Fruit fly (Drosophila melanogaster) whole organism, embryonic: ENCODE measurements around the gene CG13409.

ENCODE experiments used
- Adf1 ChIP-seq: fragments of 200-800 bp; sonication (Bioruptor generic); IDR thresholded peaks from 2 replicates; pipeline ENCODE4 v1.3.6; 2022; ENCODE audit warnings: missing biosample characterization, missing genetic modification characterization
- Atf-2 ChIP-seq: fragments of 200-800 bp; sonication (Bioruptor generic); optimal IDR thresholded peaks from 2 replicates; lab custom pipeline; 2016; ENCODE audit warnings: missing biosample characterization, missing genetic modification characterization
- Bgb ChIP-seq: fragments of 200-800 bp; sonication (Bioruptor generic); IDR thresholded peaks from 2 replicates; pipeline ENCODE4 v1.3.6; 2022; ENCODE audit warnings: missing biosample characterization, missing genetic modification characterization; ENCODE audit not compliant: partially characterized antibody
- Blimp-1 ChIP-seq: fragments of 200-800 bp; sonication (Bioruptor generic); optimal IDR thresholded peaks from 3 replicates; lab custom pipeline; 2018; ENCODE audit warnings: missing biosample characterization, missing genetic modification characterization, mild to moderate bottlenecking, moderate library complexity, missing genetic modification reagents
- CG10565 ChIP-seq: fragments of 200-800 bp; sonication (Bioruptor generic); optimal IDR thresholded peaks from 3 replicates; lab custom pipeline; 2016; ENCODE audit warnings: missing biosample characterization, mild to moderate bottlenecking, missing genetic modification characterization
- CG11456 ChIP-seq: fragments of 200-800 bp; sonication (Bioruptor generic); IDR thresholded peaks from 3 replicates; pipeline ENCODE4 v1.3.6; 2022; ENCODE audit warnings: missing biosample characterization, missing genetic modification characterization
- CG11560 ChIP-seq: fragments of 200-800 bp; sonication (Bioruptor generic); IDR thresholded peaks from 3 replicates; pipeline ENCODE4 v1.3.6; 2022; ENCODE audit warnings: missing biosample characterization, missing genetic modification characterization
- CG13123 ChIP-seq: fragments of 200-800 bp; sonication (Bioruptor generic); optimal IDR thresholded peaks from 2 replicates; lab custom pipeline; 2016; ENCODE audit warnings: missing biosample characterization, missing genetic modification characterization
- CG14014 ChIP-seq: fragments of 200-800 bp; sonication (Bioruptor generic); IDR thresholded peaks from 2 replicates; pipeline ENCODE4 v1.3.6; 2022; ENCODE audit warnings: missing biosample characterization, missing genetic modification characterization
- CG14441 ChIP-seq: fragments of 200-800 bp; sonication (Bioruptor generic); IDR thresholded peaks from 2 replicates; pipeline ENCODE4 v1.3.6; 2022; ENCODE audit warnings: missing biosample characterization, missing genetic modification characterization
- CG15479 ChIP-seq: fragments of 200-800 bp; sonication (Bioruptor generic); optimal IDR thresholded peaks from 3 replicates; lab custom pipeline; 2019; ENCODE audit warnings: missing biosample characterization, mild to moderate bottlenecking, missing genetic modification characterization, moderate library complexity
- CG17829 ChIP-seq: fragments of 200-800 bp; optimal IDR thresholded peaks from 2 replicates; lab custom pipeline; 2019; ENCODE audit warnings: missing biosample characterization, mild to moderate bottlenecking, missing genetic modification characterization, moderate library complexity
- CG2202 ChIP-seq: fragments of 200-800 bp; sonication (Bioruptor generic); optimal IDR thresholded peaks from 2 replicates; lab custom pipeline; 2018; ENCODE audit warnings: missing biosample characterization, mild to moderate bottlenecking, missing genetic modification characterization
- CG34224 ChIP-seq: fragments of 200-800 bp; sonication (Bioruptor generic); IDR thresholded peaks from 3 replicates; pipeline ENCODE4 v1.3.6; 2022; ENCODE audit warnings: missing biosample characterization, missing genetic modification characterization; ENCODE audit not compliant: partially characterized antibody
- CG6765 ChIP-seq: fragments of 200-800 bp; sonication (Bioruptor generic); optimal IDR thresholded peaks from 3 replicates; lab custom pipeline; 2017; ENCODE audit warnings: missing biosample characterization, mild to moderate bottlenecking, missing genetic modification characterization
- CG7372 ChIP-seq: fragments of 200-800 bp; sonication (Bioruptor generic); IDR thresholded peaks from 2 replicates; pipeline ENCODE4 v1.3.6; 2022; ENCODE audit warnings: missing biosample characterization, missing genetic modification characterization
- CG8281 ChIP-seq: fragments of 200-800 bp; sonication (Bioruptor generic); optimal IDR thresholded peaks from 2 replicates; lab custom pipeline; 2018; ENCODE audit warnings: missing biosample characterization, mild to moderate bottlenecking, missing genetic modification characterization, moderate library complexity
- Dp ChIP-seq: fragments of 200-800 bp; sonication (Bioruptor generic); optimal IDR thresholded peaks from 2 replicates; lab custom pipeline; 2018; ENCODE audit warnings: missing biosample characterization, mild to moderate bottlenecking, missing genetic modification characterization, moderate library complexity
- Dref ChIP-seq: fragments of 200-800 bp; sonication (Bioruptor generic); IDR thresholded peaks from 2 replicates; pipeline ENCODE4 v1.3.6; 2022; ENCODE audit warnings: missing biosample characterization, missing genetic modification characterization
- E2f2 ChIP-seq: fragments of 200-800 bp; sonication (Bioruptor generic); IDR thresholded peaks from 2 replicates; pipeline ENCODE4 v1.3.6; 2022; ENCODE audit warnings: missing biosample characterization, missing genetic modification characterization
- Eip74EF ChIP-seq, 2 experiments: fragments of 200-800 bp in 1 of 2; fragments of >200 bp in 1 of 2; sonication (Bioruptor generic) in 1 of 2; optimal IDR thresholded peaks; 2 replicates each; lab custom pipeline; 2017 to 2019; ENCODE audit warnings: missing biosample characterization in 2 of 2, missing genetic modification characterization in 2 of 2, mild to moderate bottlenecking in 1 of 2, moderate library complexity in 1 of 2
- HLH3B ChIP-seq: fragments of 200-800 bp; sonication (Bioruptor generic); IDR thresholded peaks from 2 replicates; pipeline ENCODE4 v1.3.6; 2022; ENCODE audit warnings: missing biosample characterization, missing genetic modification characterization
- MTF-1 ChIP-seq: fragments of 200-800 bp; sonication (Bioruptor generic); optimal IDR thresholded peaks from 2 replicates; lab custom pipeline; 2018; ENCODE audit warnings: missing biosample characterization, mild to moderate bottlenecking, missing genetic modification characterization, borderline replicate concordance
- Max ChIP-seq: fragments of 200-800 bp; sonication (Bioruptor generic); optimal IDR thresholded peaks from 2 replicates; lab custom pipeline; 2016; ENCODE audit warnings: missing biosample characterization, mild to moderate bottlenecking, missing genetic modification characterization
- NfI ChIP-seq: fragments of 200-800 bp; sonication (Bioruptor generic); optimal IDR thresholded peaks from 3 replicates; lab custom pipeline; 2018; ENCODE audit warnings: missing biosample characterization, mild to moderate bottlenecking, missing genetic modification characterization, moderate library complexity
- Sox100B ChIP-seq: fragments of 200-800 bp; sonication (Bioruptor generic); optimal IDR thresholded peaks from 3 replicates; lab custom pipeline; 2018; ENCODE audit warnings: missing biosample characterization, mild to moderate bottlenecking, missing genetic modification characterization
- ap ChIP-seq: fragments of 200-800 bp; sonication (Bioruptor generic); IDR thresholded peaks from 2 replicates; pipeline ENCODE4 v1.3.6; 2022; ENCODE audit warnings: missing biosample characterization, missing genetic modification characterization
- az2 ChIP-seq: fragments of 200-800 bp; sonication (Bioruptor generic); optimal IDR thresholded peaks from 3 replicates; lab custom pipeline; 2016; ENCODE audit warnings: missing biosample characterization, missing genetic modification characterization
- cas ChIP-seq: fragments of 200-800 bp; sonication (Bioruptor generic); IDR thresholded peaks from 2 replicates; pipeline ENCODE4 v1.3.6; 2022; ENCODE audit warnings: missing biosample characterization, missing genetic modification characterization
- crc ChIP-seq: fragments of 200-800 bp; sonication (Bioruptor generic); optimal IDR thresholded peaks from 2 replicates; lab custom pipeline; 2016; ENCODE audit warnings: missing biosample characterization, missing genetic modification characterization
- disco-r ChIP-seq: fragments of 200-800 bp; sonication (Bioruptor generic); optimal IDR thresholded peaks from 2 replicates; lab custom pipeline; 2016; ENCODE audit warnings: missing biosample characterization, missing genetic modification characterization
- dm ChIP-seq: fragments of 200-800 bp; sonication (Bioruptor generic); optimal IDR thresholded peaks from 3 replicates; lab custom pipeline; 2016; ENCODE audit warnings: missing biosample characterization, missing genetic modification characterization
- fd96Cb ChIP-seq: fragments of 200-800 bp; sonication (Bioruptor generic); optimal IDR thresholded peaks from 2 replicates; lab custom pipeline; 2018; ENCODE audit warnings: missing biosample characterization, mild to moderate bottlenecking, missing genetic modification characterization, moderate library complexity
- fu2 ChIP-seq: fragments of 200-800 bp; sonication (Bioruptor generic); optimal IDR thresholded peaks from 2 replicates; lab custom pipeline; 2016; ENCODE audit warnings: missing biosample characterization, missing genetic modification characterization
- gfzf ChIP-seq: fragments of 200-800 bp; sonication (Bioruptor generic); optimal IDR thresholded peaks from 2 replicates; lab custom pipeline; 2016; ENCODE audit warnings: missing biosample characterization, mild to moderate bottlenecking, missing genetic modification characterization, moderate library complexity
- hbn ChIP-seq: fragments of 200-800 bp; sonication (Bioruptor generic); IDR thresholded peaks from 2 replicates; pipeline ENCODE4 v1.3.6; 2022; ENCODE audit warnings: missing biosample characterization, missing genetic modification characterization; ENCODE audit not compliant: partially characterized antibody
- lmd ChIP-seq: fragments of 200-800 bp; sonication (Bioruptor generic); IDR thresholded peaks from 2 replicates; pipeline ENCODE4 v1.3.6; 2022; ENCODE audit warnings: missing biosample characterization, missing genetic modification characterization
- nerfin-2 ChIP-seq: fragments of 200-800 bp; sonication (Bioruptor generic); IDR thresholded peaks from 2 replicates; pipeline ENCODE4 v1.3.6; 2022; ENCODE audit warnings: missing biosample characterization, missing genetic modification characterization; ENCODE audit not compliant: partially characterized antibody
- org-1 ChIP-seq: fragments of 200-800 bp; sonication (Bioruptor generic); optimal IDR thresholded peaks from 2 replicates; lab custom pipeline; 2017; ENCODE audit warnings: missing biosample characterization, missing genetic modification characterization
- p53 ChIP-seq: fragments of 200-800 bp; sonication (Bioruptor generic); optimal IDR thresholded peaks from 2 replicates; lab custom pipeline; 2016; ENCODE audit warnings: missing biosample characterization, missing genetic modification characterization
- pita ChIP-seq: fragments of 200-800 bp; sonication (Bioruptor generic); optimal IDR thresholded peaks from 2 replicates; lab custom pipeline; 2017; ENCODE audit warnings: missing biosample characterization, mild to moderate bottlenecking, missing genetic modification characterization
- repo ChIP-seq: fragments of 200-800 bp; sonication (Bioruptor generic); optimal IDR thresholded peaks from 2 replicates; lab custom pipeline; 2016; ENCODE audit warnings: missing biosample characterization, missing genetic modification characterization
- schlank ChIP-seq: fragments of 200-800 bp; sonication (Bioruptor generic); optimal IDR thresholded peaks from 2 replicates; lab custom pipeline; 2018; ENCODE audit warnings: missing biosample characterization, mild to moderate bottlenecking, missing genetic modification characterization
- scrt ChIP-seq: fragments of 200-800 bp; sonication (Bioruptor generic); optimal IDR thresholded peaks from 2 replicates; lab custom pipeline; 2018; ENCODE audit warnings: missing biosample characterization, mild to moderate bottlenecking, missing genetic modification characterization, moderate library complexity
- sim ChIP-seq: fragments of 200-800 bp; sonication (Bioruptor generic); IDR thresholded peaks from 2 replicates; pipeline ENCODE4 v1.3.6; 2022; ENCODE audit warnings: missing biosample characterization, missing genetic modification characterization
- slp2 ChIP-seq: fragments of 200-800 bp; sonication (Bioruptor generic); optimal IDR thresholded peaks from 2 replicates; lab custom pipeline; 2016; ENCODE audit warnings: missing biosample characterization, missing genetic modification characterization
- tgo ChIP-seq: fragments of 200-800 bp; sonication (Bioruptor generic); IDR thresholded peaks from 3 replicates; pipeline ENCODE4 v1.3.6; 2022; ENCODE audit warnings: missing biosample characterization, missing genetic modification characterization
- tna ChIP-seq: fragments of 200-800 bp; sonication (Bioruptor generic); IDR thresholded peaks from 2 replicates; pipeline ENCODE4 v1.3.6; 2022; ENCODE audit warnings: missing biosample characterization, missing genetic modification characterization; ENCODE audit not compliant: partially characterized antibody
- vfl ChIP-seq: fragments of 200-800 bp; sonication (Bioruptor generic); optimal IDR thresholded peaks from 2 replicates; lab custom pipeline; 2016; ENCODE audit warnings: missing biosample characterization, missing genetic modification characterization
- zen ChIP-seq: fragments of 200-800 bp; sonication (Bioruptor generic); optimal IDR thresholded peaks from 3 replicates; lab custom pipeline; 2018; ENCODE audit warnings: missing biosample characterization, mild to moderate bottlenecking, missing genetic modification characterization, moderate library complexity

The CG13409 gene

dm6 chr3R:22023041-22023626 lies 8.6 kb downstream of the CG13409 start, which contains the start of the genes Mitofilin and mRpL35 (continued):
- TF ChIP-seq az2 (GFP tag; lab: Kevin White, UChicago) (peak; percentile 34), CG11456 (no peak), tna (no peak), Sox100B (GFP tag; lab: Kevin White, UChicago) (no peak), Eip74EF (GFP tag; optimal IDR thresholded peaks at IDR 0.05; lab: Kevin White, UChicago) (no peak), HLH3B (GFP tag; lab: Robert Waterston, UW) (no peak), CG15479 (GFP tag; lab: Kevin White, UChicago) (no peak), sim (GFP tag; lab: Robert Waterston, UW) (no peak), dm (GFP tag; lab: Kevin White, UChicago) (peak; percentile 50), slp2 (GFP tag; lab: Kevin White, UChicago) (peak; percentile 33), CG7372 (no peak), NfI (GFP tag; lab: Kevin White, UChicago) (no peak), gfzf (peak; percentile 7), lmd (GFP tag; lab: Robert Waterston, UW) (peak; percentile 35; the same call in 1 of the 2 replicates), cas (GFP tag; lab: Robert Waterston, UW) (no peak), CG14441 (GFP tag; lab: Robert Waterston, UW) (peak; percentile 22; the same call in 1 of the 2 replicates), CG10565 (GFP tag; lab: Kevin White, UChicago) (no peak), zen (tag; lab: Kevin White, UChicago) (peak; percentile 16), schlank (tag; lab: Kevin White, UChicago) (no peak), CG8281 (tag; lab: Kevin White, UChicago) (no peak), CG11560 (tag; lab: Robert Waterston, UW) (no peak), crc (no peak), disco-r (GFP tag; lab: Kevin White, UChicago) (no peak), ap (GFP tag; lab: Robert Waterston, UW) (no peak), scrt (no peak), CG13123 (GFP tag; lab: Kevin White, UChicago) (peak; percentile 1), E2f2 (GFP tag; lab: Robert Waterston, UW) (no peak), MTF-1 (GFP tag; lab: Kevin White, UChicago) (no peak), CG17829 (tag; lab: Kevin White, UChicago) (peak; percentile 39), fu2 (GFP tag; lab: Kevin White, UChicago) (peak; percentile 44), CG2202 (tag; lab: Kevin White, UChicago) (no peak), pita (no peak), hbn (GFP tag; lab: Robert Waterston, UW) (peak; percentile 45), CG34224 (0 out of 3 replicates have a peak, but pooled peaks have one; percentile 24), Atf-2 (GFP tag; lab: Kevin White, UChicago) (peak; percentile 50), p53 (peak; percentile 38), Max (peak; percentile 42), Dref (GFP tag; lab: Robert Waterston, UW) (no peak), fd96Cb (tag; lab: Kevin White, UChicago) (no peak), CG14014 (GFP tag; lab: Robert Waterston, UW) (no peak), nerfin-2 (GFP tag; lab: Robert Waterston, UW) (no peak), vfl (GFP tag; lab: Kevin White, UChicago) (peak; percentile 19), org-1 (GFP tag; lab: Kevin White, UChicago) (no peak), Adf1 (GFP tag; lab: Robert Waterston, UW) (no peak), Bgb (GFP tag; lab: Robert Waterston, UW) (peak; percentile 54), Dp (GFP tag; lab: Kevin White, UChicago) (no peak), tgo (GFP tag; lab: Robert Waterston, UW) (no peak), Blimp-1 (GFP tag; lab: Kevin White, UChicago) (no peak), CG6765 (no peak), repo (GFP tag; lab: Kevin White, UChicago) (no peak)
